Fruit fly (Drosophila melanogaster): ENCODE measurements around the gene CG12811.

DNA sequence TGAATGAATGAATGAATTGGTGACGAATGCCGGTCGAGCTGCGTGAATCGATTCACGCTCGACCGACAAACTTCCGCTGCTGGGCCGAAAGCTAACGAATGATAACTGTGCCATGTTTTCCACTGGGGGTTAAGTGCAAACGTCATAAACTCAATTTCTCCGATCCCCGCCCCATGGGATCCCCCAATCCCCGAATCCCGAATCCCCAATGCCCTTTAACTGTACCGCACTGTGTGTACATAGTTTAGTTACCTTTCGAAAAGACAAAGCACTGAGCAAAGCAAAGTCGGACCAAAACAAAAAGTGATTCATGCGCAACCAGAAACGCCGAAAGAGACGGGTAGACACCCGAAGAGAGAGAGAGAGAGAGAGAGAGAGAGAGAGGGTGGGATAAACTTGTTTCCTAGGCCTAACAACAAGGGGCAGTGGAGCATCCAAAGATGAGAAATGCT lies 13.6 kb downstream of the CG12811 start:
- TF ChIP-seq ss (GFP tag; optimal IDR thresholded peaks at IDR 0.05) (peak in 1 of 2 experiments; percentile 38), CG15336 (GFP tag; IDR thresholded peaks at IDR 0.05) (no peak), svp (GFP tag) (peak; percentile 67), vri (GFP tag; optimal IDR thresholded peaks at IDR 0.05) (no peak), CG6854 (GFP tag; optimal IDR thresholded peaks at IDR 0.05) (no peak)
